ENCODE assay signal across 2 fruit fly cellular contexts in the genomic region with DNA sequence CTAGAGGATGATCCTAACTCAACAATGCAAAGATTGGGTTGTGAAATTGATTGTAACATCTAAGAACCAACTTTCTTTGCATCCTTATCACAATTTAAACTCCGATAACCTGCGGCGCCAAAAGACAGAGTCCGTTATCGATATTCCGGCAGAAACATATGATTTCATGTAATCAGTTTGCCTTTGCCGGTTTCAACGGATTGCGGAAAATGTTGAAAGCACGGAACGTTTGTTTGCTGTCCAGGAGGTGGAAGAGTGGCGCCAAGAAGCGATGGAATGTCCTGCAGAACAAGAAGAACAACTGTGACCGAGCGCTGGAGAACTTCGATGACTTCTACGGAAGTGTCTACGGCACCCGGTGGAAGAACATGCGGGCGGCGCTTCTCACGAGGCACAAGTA.
TF ChIP-seq lines count a peak whose summit lies in the region.

No protein-coding gene starts in this region.

- TF ChIP-seq CTCF in whole organism, embryonic (GFP tag; optimal IDR thresholded peaks at IDR 0.05; lab: Kevin White, UChicago) = no peak

TF ChIP-seq in whole organism, embryonic, 481 proteins besides CTCF, POLR2A, EP300 and RAD21 (continues in another document):
- TF ChIP-seq H2.0 (GFP tag; IDR thresholded peaks at IDR 0.05; lab: Robert Waterston, UW) (no peak), CG33557 (GFP tag; optimal IDR thresholded peaks at IDR 0.05; lab: Kevin White, UChicago) (no peak), Sry-δ (GFP tag; optimal IDR thresholded peaks at IDR 0.05; lab: Kevin White, UChicago) (peak; percentile 33), nerfin-2 (GFP tag; IDR thresholded peaks at IDR 0.05; lab: Robert Waterston, UW; ENCODE audit: partially characterized antibody) (peak; percentile 74; the same call in 1 of the 2 replicates), vnd (GFP tag; IDR thresholded peaks at IDR 0.05; lab: Robert Waterston, UW; ENCODE audit: partially characterized antibody) (peak; percentile 46; the same call in 1 of the 3 replicates), knrl (GFP tag; IDR thresholded peaks at IDR 0.05; lab: Robert Waterston, UW; ENCODE audit: partially characterized antibody) (0 out of 3 replicates have a peak, but pooled peaks have one; percentile 8), oc (tag; optimal IDR thresholded peaks at IDR 0.05; lab: Kevin White, UChicago) (no peak), sens (GFP tag; lab: Kevin White, UChicago) (peak; percentile 16), CG7987 (GFP tag; optimal IDR thresholded peaks at IDR 0.05; lab: Kevin White, UChicago) (no peak), CG11723 (GFP tag; optimal IDR thresholded peaks at IDR 0.05; lab: Kevin White, UChicago) (no peak), Sin3A (optimal IDR thresholded peaks at IDR 0.05; lab: Kevin White, UChicago) (peak; percentile 3), gcm (GFP tag; optimal IDR thresholded peaks at IDR 0.05; lab: Kevin White, UChicago) (peak; percentile 88), CG9609 (GFP tag; optimal IDR thresholded peaks at IDR 0.05; lab: Kevin White, UChicago) (no peak), CG13287 (GFP tag; IDR thresholded peaks at IDR 0.05; lab: Robert Waterston, UW; ENCODE audit: partially characterized antibody) (peak; percentile 78), stwl (tag; optimal IDR thresholded peaks at IDR 0.05; lab: Kevin White, UChicago) (no peak), CG2116 (GFP tag; optimal IDR thresholded peaks at IDR 0.05; lab: Kevin White, UChicago) (peak; percentile 70), BEAF-32 (GFP tag; optimal IDR thresholded peaks at IDR 0.05; lab: Kevin White, UChicago) (peak; percentile 47), row (GFP tag; IDR thresholded peaks at IDR 0.05; lab: Robert Waterston, UW) (no peak), CG13624 (GFP tag; optimal IDR thresholded peaks at IDR 0.05; lab: Kevin White, UChicago) (no peak), her (GFP tag; optimal IDR thresholded peaks at IDR 0.05; lab: Kevin White, UChicago) (no peak), Pdp1 (GFP tag; optimal IDR thresholded peaks at IDR 0.05; lab: Kevin White, UChicago) (peak in 1 of 2 experiments; percentile 69), sob (GFP tag; IDR thresholded peaks at IDR 0.05; lab: Robert Waterston, UW) (no peak), ewg (GFP tag; optimal IDR thresholded peaks at IDR 0.05; lab: Kevin White, UChicago) (no peak), Scr (GFP tag; IDR thresholded peaks at IDR 0.05; lab: Robert Waterston, UW; ENCODE audit: partially characterized antibody) (peak; percentile 58), CG7963 (GFP tag; IDR thresholded peaks at IDR 0.05; lab: Robert Waterston, UW; ENCODE audit: partially characterized antibody) (peak; percentile 53; the same call in 2 of the 3 replicates), HLH4C (GFP tag; IDR thresholded peaks at IDR 0.05; lab: Robert Waterston, UW; ENCODE audit: partially characterized antibody) (peak; percentile 72), Bgb (GFP tag; IDR thresholded peaks at IDR 0.05; lab: Robert Waterston, UW; ENCODE audit: partially characterized antibody) (peak; percentile 43; the same call in 1 of the 2 replicates), sens-2 (GFP tag; IDR thresholded peaks at IDR 0.05; lab: Robert Waterston, UW) (no peak), CG43689 (GFP tag; IDR thresholded peaks at IDR 0.05; lab: Robert Waterston, UW) (no peak), hbn (GFP tag; IDR thresholded peaks at IDR 0.05; lab: Robert Waterston, UW; ENCODE audit: partially characterized antibody) (peak; percentile 53; the same call in 1 of the 2 replicates), Dref (GFP tag; IDR thresholded peaks at IDR 0.05; lab: Robert Waterston, UW) (peak; percentile 69), Oli (tag; optimal IDR thresholded peaks at IDR 0.05; lab: Kevin White, UChicago) (no peak), CG12236 (GFP tag; optimal IDR thresholded peaks at IDR 0.05; lab: Kevin White, UChicago) (no peak), ken (GFP tag; IDR thresholded peaks at IDR 0.05; lab: Robert Waterston, UW) (no peak), pros (GFP tag; optimal IDR thresholded peaks at IDR 0.05; lab: Kevin White, UChicago) (no peak), fd96Cb (tag; optimal IDR thresholded peaks at IDR 0.05; lab: Kevin White, UChicago) (no peak), MBD-R2 (GFP tag; IDR thresholded peaks at IDR 0.05; lab: Robert Waterston, UW) (peak; percentile 70), E2f2 (GFP tag; IDR thresholded peaks at IDR 0.05; lab: Robert Waterston, UW) (peak; percentile 90), CG6791 (GFP tag; IDR thresholded peaks at IDR 0.05; lab: Robert Waterston, UW; ENCODE audit: partially characterized antibody) (0 out of 3 replicates have a peak, but pooled peaks have one; percentile 47), CG30020 (tag; optimal IDR thresholded peaks at IDR 0.05; lab: Kevin White, UChicago) (no peak)

TF ChIP-seq in whole organism, prepupa, 60 proteins besides CTCF, POLR2A, EP300 and RAD21:
- TF ChIP-seq CG32006 (GFP tag; optimal IDR thresholded peaks at IDR 0.05; lab: Kevin White, UChicago) = no peak
- TF ChIP-seq net (GFP tag; optimal IDR thresholded peaks at IDR 0.05; lab: Kevin White, UChicago) = no peak
- peak; percentile 95 for TF ChIP-seq CG1621 (tag; optimal IDR thresholded peaks at IDR 0.05; lab: Kevin White, UChicago)
- TF ChIP-seq Hr38 (GFP tag; optimal IDR thresholded peaks at IDR 0.05; lab: Kevin White, UChicago) = no peak
- no peak for TF ChIP-seq CG16779 (tag; optimal IDR thresholded peaks at IDR 0.05; lab: Kevin White, UChicago)
- TF ChIP-seq topi (GFP tag; optimal IDR thresholded peaks at IDR 0.05; lab: Kevin White, UChicago) = no peak
TF ChIP-seq in whole organism, prepupa: peak in this region for 1.
